Worm (Caenorhabditis elegans) whole organism, midembryonic: ENCODE measurements around the gene lact-5.
"Not testable (repeated sequence)": the region's sequence is repeated elsewhere in the genome, so short reads cannot be mapped to it uniquely, and the experiment has no call there.

Experiments used
- T22C8.4 ChIP-seq: fragments of 200-800 bp; sonication (Bioruptor generic); IDR thresholded peaks from 2 replicates; pipeline ENCODE4 v1.3.6; 2022; ENCODE audit warnings: missing genetic modification characterization, missing compliant biosample characterization
- cog-1 ChIP-seq: sonication (generic microtip); optimal IDR thresholded peaks from 2 replicates; lab custom pipeline; 2016; ENCODE audit warnings: missing genetic modification characterization, missing compliant biosample characterization
- flt-1 ChIP-seq: fragments of 200-800 bp; sonication (Bioruptor generic); IDR thresholded peaks from 2 replicates; pipeline ENCODE4 v1.3.6; 2022; ENCODE audit warnings: missing genetic modification characterization, missing compliant biosample characterization
- klf-2 ChIP-seq: fragments of 200-800 bp; sonication (Bioruptor generic); conservative IDR thresholded peaks from 2 replicates; pipeline ENCODE4 v1.3.6; 2022; ENCODE audit warnings: missing genetic modification reagents, missing genetic modification characterization, missing compliant biosample characterization
- med-1 ChIP-seq: sonication (generic microtip); optimal IDR thresholded peaks from 2 replicates; lab custom pipeline; 2017; ENCODE audit warnings: missing genetic modification characterization, mild to moderate bottlenecking, missing compliant biosample characterization, antibody characterized with exemption, missing genetic modification reagents; ENCODE audit not compliant: insufficient read depth
- ref-1 ChIP-seq: fragments of 200-800 bp; sonication (Bioruptor generic); conservative IDR thresholded peaks from 2 replicates; pipeline ENCODE4 v1.3.6; 2022; ENCODE audit warnings: missing genetic modification reagents, missing genetic modification characterization, missing compliant biosample characterization
- tab-1 ChIP-seq: fragments of 200-800 bp; sonication (Bioruptor generic); IDR thresholded peaks from 2 replicates; pipeline ENCODE4 v1.3.6; 2022; ENCODE audit warnings: missing genetic modification characterization, missing compliant biosample characterization
- ztf-23 ChIP-seq: fragments of 200-800 bp; sonication (Bioruptor generic); IDR thresholded peaks from 2 replicates; pipeline ENCODE4 v1.3.6; 2022; ENCODE audit warnings: missing genetic modification reagents, missing genetic modification characterization, missing compliant biosample characterization
- ztf-29 ChIP-seq: fragments of 200-800 bp; sonication (Bioruptor generic); IDR thresholded peaks from 2 replicates; pipeline ENCODE4 v1.3.6; 2022; ENCODE audit warnings: missing genetic modification reagents, missing genetic modification characterization, missing compliant biosample characterization

The lact-5 gene

DNA sequence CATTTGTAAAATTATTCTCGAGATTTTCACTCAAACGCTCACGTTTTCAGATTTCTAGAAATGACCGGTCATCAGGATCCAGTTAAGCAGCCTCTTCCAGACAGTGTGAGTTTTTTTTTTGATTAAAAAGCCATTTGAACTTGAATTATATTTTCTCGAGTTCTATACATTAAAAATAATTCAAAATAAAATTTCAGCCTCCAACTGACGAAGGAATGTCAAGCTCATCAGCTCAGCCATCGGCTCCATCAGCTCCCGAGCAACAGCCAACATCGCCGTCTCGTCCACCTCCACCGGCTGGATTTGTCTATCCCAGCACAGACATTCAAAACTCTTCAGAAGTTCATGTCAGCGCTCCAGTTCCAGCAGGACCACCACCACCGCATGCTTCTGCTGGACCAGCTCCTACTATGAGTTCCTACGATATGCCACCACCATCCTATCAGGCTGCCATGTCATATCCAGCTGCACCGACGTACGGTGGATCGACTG lies 36.4 kb upstream of the lact-5 start, which contains the start of gene F11G11.5:
Gene F11G11.5 (plus strand): TSS at position 51 of the 492 bp plus-strand sequence.
- TF ChIP-seq ztf-29 (GFP tag; lab: Robert Waterston, UW): no peak
- TF ChIP-seq flt-1 (GFP tag; lab: Robert Waterston, UW): no peak

DNA sequence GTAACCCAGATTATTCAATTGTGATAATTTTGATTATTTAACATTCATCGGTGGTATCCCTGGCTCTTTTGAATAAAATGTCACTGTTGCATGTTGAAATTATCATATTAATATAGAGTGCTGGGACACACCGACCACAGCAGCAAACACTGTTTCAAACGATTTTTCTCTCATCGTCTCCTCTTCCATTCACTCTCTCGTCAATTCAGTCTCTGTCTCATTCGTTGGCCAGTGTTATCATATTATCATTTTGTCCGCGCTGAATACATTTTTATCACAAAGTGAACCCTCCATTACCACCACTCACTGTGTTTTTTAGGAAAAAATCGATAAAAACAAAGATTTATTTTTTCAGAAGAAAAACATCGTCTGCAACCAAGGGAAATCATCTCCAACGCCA lies 35.5 kb upstream of the lact-5 start:
- TF ChIP-seq ztf-23 (GFP tag; lab: Robert Waterston, UW): 0 out of 2 replicates have a peak, but pooled peaks have one; percentile 24
- TF ChIP-seq tab-1 (GFP tag; lab: Robert Waterston, UW): no peak
- TF ChIP-seq ztf-29 (GFP tag; lab: Robert Waterston, UW): no peak
- TF ChIP-seq T22C8.4 (GFP tag; lab: Robert Waterston, UW): 0 out of 2 replicates have a peak, but pooled peaks have one; percentile 13
- TF ChIP-seq klf-2: no peak
- no peak for TF ChIP-seq ref-1

ce11 chrII:4856113-4856512 lies 34.6 kb upstream of the lact-5 start:
- TF ChIP-seq T22C8.4 (GFP tag; lab: Robert Waterston, UW) (no peak), tab-1 (GFP tag; lab: Robert Waterston, UW) (no peak)

- TF ChIP-seq flt-1 (GFP tag; lab: Robert Waterston, UW) (no peak), med-1 (no peak), tab-1 (GFP tag; lab: Robert Waterston, UW) (no peak), ztf-29 (GFP tag; lab: Robert Waterston, UW) (no peak), ztf-23 (GFP tag; lab: Robert Waterston, UW) (no peak), T22C8.4 (GFP tag; lab: Robert Waterston, UW) (no peak), klf-2 (no peak), cog-1 (tag; lab: Kevin White, UChicago) (no peak)
Measured at ce11 chrII:4855489-4855888, 34.0 kb upstream of the lact-5 start.

ce11 chrII:4854761-4855160 lies 33.2 kb upstream of the lact-5 start:
- TF ChIP-seq flt-1 (GFP tag; lab: Robert Waterston, UW): no peak
- no peak for TF ChIP-seq ztf-29 (GFP tag; lab: Robert Waterston, UW)
- no peak for TF ChIP-seq ref-1
- TF ChIP-seq med-1: no peak
- TF ChIP-seq ztf-23 (GFP tag; lab: Robert Waterston, UW): no peak
- no peak for TF ChIP-seq cog-1 (tag; lab: Kevin White, UChicago)
- TF ChIP-seq T22C8.4 (GFP tag; lab: Robert Waterston, UW): no peak
- TF ChIP-seq tab-1 (GFP tag; lab: Robert Waterston, UW): no peak
- no peak for TF ChIP-seq klf-2

- TF ChIP-seq flt-1 (GFP tag; lab: Robert Waterston, UW) (peak; percentile 65; the same call in 1 of the 2 replicates), klf-2 (no peak; the same call in 1 of the 2 replicates), ref-1 (no peak), ztf-23 (GFP tag; lab: Robert Waterston, UW) (peak; percentile 79), cog-1 (tag; lab: Kevin White, UChicago) (peak; percentile 54), T22C8.4 (GFP tag; lab: Robert Waterston, UW) (peak; percentile 53; the same call in 1 of the 2 replicates), tab-1 (GFP tag; lab: Robert Waterston, UW) (peak; percentile 22; the same call in 1 of the 2 replicates), ztf-29 (GFP tag; lab: Robert Waterston, UW) (no peak), med-1 (peak; percentile 59)
Measured at ce11 chrII:4851594-4852106, 30.1 kb upstream of the lact-5 start, which contains the start of gene dnj-9. Gene dnj-9 (plus strand): TSS chrII:4852056.

DNA sequence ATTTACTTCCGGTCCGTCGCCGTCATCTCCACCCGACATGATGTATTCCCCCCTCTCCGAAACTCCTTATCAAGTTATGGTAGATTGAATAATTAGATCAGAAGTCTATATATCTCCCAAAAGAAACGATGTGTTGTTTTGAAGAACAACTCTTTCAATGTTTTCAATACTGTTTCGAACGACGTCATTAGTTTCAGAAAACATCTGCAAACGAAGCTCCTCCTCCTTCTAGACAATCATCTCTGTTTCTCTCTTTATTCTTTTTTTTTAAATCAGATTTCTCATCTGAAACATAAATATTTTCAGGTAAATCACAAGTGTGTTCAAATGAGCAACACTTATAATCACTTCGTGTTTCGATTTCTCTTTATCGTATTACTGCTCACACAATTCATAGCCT lies 28.3 kb upstream of the lact-5 start, which contains the start of gene T23B7.3:
Gene T23B7.3 (plus strand): TSS at position 301 of the 400 bp plus-strand sequence.
- no peak for TF ChIP-seq tab-1 (GFP tag; lab: Robert Waterston, UW)
- no peak for TF ChIP-seq med-1
- TF ChIP-seq flt-1 (GFP tag; lab: Robert Waterston, UW): no peak
- no peak for TF ChIP-seq T22C8.4 (GFP tag; lab: Robert Waterston, UW)
- no peak for TF ChIP-seq ref-1
- no peak for TF ChIP-seq cog-1 (tag; lab: Kevin White, UChicago)
- no peak for TF ChIP-seq klf-2
- no peak for TF ChIP-seq ztf-29 (GFP tag; lab: Robert Waterston, UW)
- no peak for TF ChIP-seq ztf-23 (GFP tag; lab: Robert Waterston, UW)

ce11 chrII:4842143-4842658 lies 20.7 kb upstream of the lact-5 start, which contains the start of the genes T23B7.2 and nspd-4:
Gene T23B7.2 (minus strand): TSS chrII:4842243.
Gene nspd-4 (plus strand): TSS chrII:4842608.
- TF ChIP-seq med-1; tab-1 (GFP tag; lab: Robert Waterston, UW); ztf-23 (GFP tag; lab: Robert Waterston, UW): not testable (repeated sequence)

- TF ChIP-seq ztf-23 (GFP tag; lab: Robert Waterston, UW): no peak
- no peak for TF ChIP-seq med-1
- TF ChIP-seq klf-2: no peak
- no peak for TF ChIP-seq T22C8.4 (GFP tag; lab: Robert Waterston, UW)
- TF ChIP-seq flt-1 (GFP tag; lab: Robert Waterston, UW): no peak
- TF ChIP-seq cog-1 (tag; lab: Kevin White, UChicago): no peak
- TF ChIP-seq ref-1: no peak
- TF ChIP-seq ztf-29 (GFP tag; lab: Robert Waterston, UW): no peak
- no peak for TF ChIP-seq tab-1 (GFP tag; lab: Robert Waterston, UW)
Measured at ce11 chrII:4837659-4838058, 16.1 kb upstream of the lact-5 start, which contains the start of gene C33F10.12. Gene C33F10.12 (minus strand): TSS chrII:4837759.

DNA sequence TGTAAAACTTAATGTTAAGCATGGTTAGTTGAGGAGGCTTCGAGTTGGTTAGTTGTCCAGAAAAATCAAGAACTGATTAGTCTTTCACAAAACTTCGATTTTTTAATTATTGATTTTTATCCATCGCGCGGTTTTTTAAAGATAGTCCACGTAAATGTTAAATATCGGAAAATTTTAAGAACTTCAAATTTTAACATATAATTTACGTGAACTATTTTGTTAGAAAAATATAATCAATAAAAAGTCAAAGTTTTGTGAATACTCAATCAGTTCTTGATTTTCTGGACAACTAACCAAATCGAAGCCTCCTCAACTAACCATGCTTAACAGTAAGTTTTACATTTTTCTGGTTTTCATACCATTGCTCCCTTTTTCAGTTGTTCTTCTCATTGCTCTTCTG lies 13.2 kb upstream of the lact-5 start, which contains the start of the genes C33F10.11 and C33F10.1:
Gene C33F10.11 (minus strand): TSS at position 101 of the 400 bp plus-strand sequence.
Gene C33F10.1 (plus strand): TSS at position 263 of the 400 bp plus-strand sequence.
- TF ChIP-seq tab-1 (GFP tag; lab: Robert Waterston, UW) (no peak), klf-2 (no peak), med-1 (no peak), flt-1 (GFP tag; lab: Robert Waterston, UW) (no peak), ref-1 (no peak), ztf-23 (GFP tag; lab: Robert Waterston, UW) (no peak), cog-1 (tag; lab: Kevin White, UChicago) (no peak), T22C8.4 (GFP tag; lab: Robert Waterston, UW) (no peak)
